Fruit fly (Drosophila melanogaster) whole organism, wandering third instar larva: ENCODE results near the gene Acer.

ENCODE experiments used
- Dfd ChIP-seq: fragments of >200 bp; optimal IDR thresholded peaks from 2 replicates; lab custom pipeline; 2017; ENCODE audit warnings: missing biosample characterization, missing genetic modification characterization
- Hnf4 ChIP-seq: fragments of 200-800 bp; sonication (Bioruptor generic); optimal IDR thresholded peaks from 2 replicates; lab custom pipeline; 2016; ENCODE audit warnings: missing biosample characterization, mild to moderate bottlenecking, missing genetic modification characterization
- Hr83 ChIP-seq: fragments of 200-300 bp; sonication (Bioruptor generic); optimal IDR thresholded peaks from 2 replicates; lab custom pipeline; 2016; ENCODE audit warnings: missing biosample characterization, mild to moderate bottlenecking, missing genetic modification characterization, moderate library complexity; ENCODE audit not compliant: poor library complexity, severe bottlenecking
- Jra ChIP-seq: sonication (Bioruptor generic); optimal IDR thresholded peaks from 2 replicates; lab custom pipeline; 2016; ENCODE audit warnings: missing biosample characterization, missing genetic modification characterization
- Mio ChIP-seq: sonication (Bioruptor generic); optimal IDR thresholded peaks from 2 replicates; lab custom pipeline; 2016; ENCODE audit warnings: missing biosample characterization, missing genetic modification characterization
- Myc ChIP-seq: fragments of >200 bp; optimal IDR thresholded peaks from 2 replicates; lab custom pipeline; 2017
- Vsx2 ChIP-seq: fragments of 200-300, 225-300 bp; sonication (Bioruptor generic); optimal IDR thresholded peaks from 2 replicates; lab custom pipeline; 2018; ENCODE audit warnings: missing biosample characterization, missing genetic modification characterization; ENCODE audit not compliant: partially characterized antibody
- dl ChIP-seq, 2 experiments: fragments of 175-275, 200-275 bp in 1 of 2; fragments of 200-275 bp in 1 of 2; sonication (Bioruptor generic); optimal IDR thresholded peaks; lab custom pipeline; 2018; ENCODE audit warnings: mild to moderate bottlenecking in 2 of 2, missing biosample characterization in 2 of 2, missing genetic modification characterization in 2 of 2, moderate library complexity in 2 of 2; ENCODE audit not compliant: partially characterized antibody in 2 of 2, insufficient read depth in 1 of 2
- lola ChIP-seq: fragments of >200 bp; optimal IDR thresholded peaks from 2 replicates; lab custom pipeline; 2017; ENCODE audit warnings: missing biosample characterization, missing genetic modification characterization
- pan ChIP-seq: fragments of >200 bp; optimal IDR thresholded peaks from 2 replicates; lab custom pipeline; 2017
- psq ChIP-seq: fragments of 200-800 bp; sonication (Bioruptor generic); optimal IDR thresholded peaks from 3 replicates; lab custom pipeline; 2017; ENCODE audit warnings: missing biosample characterization, mild to moderate bottlenecking, missing genetic modification characterization, moderate library complexity
- rgr ChIP-seq: fragments of 200-800 bp; sonication (Bioruptor generic); optimal IDR thresholded peaks from 3 replicates; lab custom pipeline; 2016; ENCODE audit warnings: missing biosample characterization, mild to moderate bottlenecking, missing genetic modification characterization
- tai ChIP-seq: sonication (Bioruptor generic); optimal IDR thresholded peaks from 2 replicates; lab custom pipeline; 2016; ENCODE audit warnings: missing biosample characterization, missing genetic modification characterization

DNA sequence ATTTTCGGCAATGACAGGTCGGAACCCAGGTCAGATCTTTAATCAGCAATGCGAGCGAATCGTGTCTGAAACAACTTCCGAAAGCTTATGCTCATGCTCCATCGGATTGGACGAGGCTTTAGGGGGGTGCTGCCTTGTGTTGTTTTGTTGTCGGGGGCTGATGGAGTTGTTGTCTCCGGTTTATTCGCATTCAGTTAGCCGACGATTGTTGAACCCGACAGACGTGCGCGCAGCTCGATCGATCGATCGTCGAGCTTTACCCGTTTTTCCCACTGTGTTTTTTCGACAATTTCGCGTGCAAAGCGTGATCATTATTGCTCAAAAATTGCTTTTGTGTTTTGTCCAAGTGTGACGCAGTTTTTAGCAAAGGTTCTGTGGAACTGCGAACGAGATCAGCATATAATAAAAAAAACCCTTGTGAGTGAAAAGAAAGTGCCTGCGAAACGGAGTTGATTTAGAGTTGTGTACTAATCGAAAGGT, 7.3 kb downstream of the Acer start, which contains the start of gene CG17834:
- TF ChIP-seq Mio (GFP tag; lab: Kevin White, UChicago) = no peak
- TF ChIP-seq Myc (lab: Kevin White, UChicago) = no peak
- TF ChIP-seq Vsx2 (GFP tag; lab: Kevin White, UChicago) = peak; percentile 74
- no peak for TF ChIP-seq pan (lab: Kevin White, UChicago)
- TF ChIP-seq Hnf4 (GFP tag; lab: Kevin White, UChicago) = peak; percentile 17
- TF ChIP-seq Jra (GFP tag; lab: Kevin White, UChicago) = no peak
- TF ChIP-seq Hr83 (GFP tag; lab: Kevin White, UChicago) = peak; percentile 61
- no peak for TF ChIP-seq lola (GFP tag; lab: Kevin White, UChicago)
- no peak for TF ChIP-seq rgr (GFP tag; lab: Kevin White, UChicago)
- no peak for TF ChIP-seq tai (GFP tag; lab: Kevin White, UChicago)
- no peak for TF ChIP-seq Dfd (GFP tag; lab: Kevin White, UChicago)
- TF ChIP-seq dl (GFP tag; optimal IDR thresholded peaks at IDR 0.05; lab: Kevin White, UChicago; ENCODE audit: insufficient read depth in 1 of 2, partially characterized antibody in 2 of 2) = no peak
- TF ChIP-seq psq (GFP tag; lab: Kevin White, UChicago) = no peak
